Fruit fly (Drosophila melanogaster): Measurements from ENCODE around the gene Cht11.
A peak's percentile ranks its signal among the peaks of the same experiment; 100 is the strongest.

The Cht11 gene

DNA sequence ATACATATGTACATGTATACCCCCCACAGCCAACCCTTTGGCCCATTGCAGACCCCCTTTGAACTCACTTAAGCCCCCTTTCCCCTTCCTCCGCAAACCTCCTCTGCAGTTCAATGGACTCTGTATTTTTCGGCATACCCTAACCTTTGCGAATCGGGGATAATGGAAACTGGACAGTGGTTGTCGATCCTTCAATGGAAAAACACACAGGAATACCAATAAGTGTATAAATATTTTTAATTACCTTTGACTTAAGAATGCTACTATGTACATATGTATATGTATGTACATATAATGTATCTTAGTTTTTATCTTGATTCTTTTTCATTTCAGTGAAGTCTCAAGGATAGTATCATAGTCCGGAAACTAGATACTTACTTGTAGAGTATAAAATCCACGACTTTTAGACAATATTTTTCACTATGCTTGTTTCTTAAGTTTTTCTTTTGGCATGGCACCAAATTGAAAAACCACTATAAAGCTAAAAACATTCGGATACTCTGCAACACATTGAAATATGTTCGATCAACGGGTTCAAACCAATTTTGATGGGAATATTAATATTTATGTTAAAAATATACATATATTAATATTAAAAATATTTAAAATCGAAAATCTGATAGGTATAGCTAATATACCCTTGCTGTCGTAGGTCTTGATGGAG, 7.1 kb upstream of the Cht11 start (continued):
- TF ChIP-seq Optix (GFP tag; IDR thresholded peaks at IDR 0.05) = no peak
- TF ChIP-seq Mad (GFP tag; optimal IDR thresholded peaks at IDR 0.05) = no peak
- peak; percentile 70 for TF ChIP-seq tap (tag; optimal IDR thresholded peaks at IDR 0.05)
- peak; percentile 74 for TF ChIP-seq fd96Cb (tag; optimal IDR thresholded peaks at IDR 0.05)
- TF ChIP-seq disco-r (GFP tag; optimal IDR thresholded peaks at IDR 0.05) = no peak
- TF ChIP-seq tx (GFP tag; optimal IDR thresholded peaks at IDR 0.05) = no peak
- TF ChIP-seq Asciz (GFP tag; optimal IDR thresholded peaks at IDR 0.05) = peak; percentile 73
- peak; percentile 56 for TF ChIP-seq Abd-B (GFP tag; optimal IDR thresholded peaks at IDR 0.05)
- TF ChIP-seq CG14667 (GFP tag; IDR thresholded peaks at IDR 0.05) = peak; percentile 61
- TF ChIP-seq CG33213 (GFP tag; optimal IDR thresholded peaks at IDR 0.05) = no peak
- TF ChIP-seq stc (GFP tag; IDR thresholded peaks at IDR 0.05) = peak; percentile 78
- TF ChIP-seq ssp (GFP tag; IDR thresholded peaks at IDR 0.05) = peak; percentile 60; the same call in 1 of the 2 replicates
- no peak for TF ChIP-seq CG14860 (GFP tag; IDR thresholded peaks at IDR 0.05; ENCODE audit: partially characterized antibody)
- TF ChIP-seq CG33557 (GFP tag; optimal IDR thresholded peaks at IDR 0.05) = no peak
- peak; percentile 28 for TF ChIP-seq CG10274 (GFP tag; optimal IDR thresholded peaks at IDR 0.05)
- no peak for TF ChIP-seq CG42726 (GFP tag; IDR thresholded peaks at IDR 0.05; ENCODE audit: partially characterized antibody)
- TF ChIP-seq ranshi (GFP tag; IDR thresholded peaks at IDR 0.05) = peak; percentile 71
- no peak for TF ChIP-seq CG12744 (GFP tag; optimal IDR thresholded peaks at IDR 0.05)
- no peak for TF ChIP-seq NC2α (GFP tag; optimal IDR thresholded peaks at IDR 0.05)
- TF ChIP-seq en (GFP tag; optimal IDR thresholded peaks at IDR 0.05) = no peak
- TF ChIP-seq dysf (GFP tag; IDR thresholded peaks at IDR 0.05) = peak; percentile 82
- TF ChIP-seq pho (GFP tag; optimal IDR thresholded peaks at IDR 0.05) = no peak
- TF ChIP-seq Dek (tag; optimal IDR thresholded peaks at IDR 0.05) = peak; percentile 76
- no peak for TF ChIP-seq CG8290 (GFP tag; optimal IDR thresholded peaks at IDR 0.05)
- peak in 1 of 2 experiments; percentile 48 for TF ChIP-seq CG8290 (tag; optimal IDR thresholded peaks at IDR 0.05)
- no peak for TF ChIP-seq hth (optimal IDR thresholded peaks at IDR 0.05)
- peak; percentile 49; the same call in 1 of the 2 replicates for TF ChIP-seq E2f2 (GFP tag; IDR thresholded peaks at IDR 0.05)
- TF ChIP-seq CG31224 (GFP tag; IDR thresholded peaks at IDR 0.05) = peak; percentile 58
- TF ChIP-seq Sox100B (GFP tag; optimal IDR thresholded peaks at IDR 0.05) = peak; percentile 71
- peak; percentile 80 for TF ChIP-seq nmo (GFP tag; optimal IDR thresholded peaks at IDR 0.05)
- TF ChIP-seq CG8388 (GFP tag; optimal IDR thresholded peaks at IDR 0.05) = peak; percentile 63
- TF ChIP-seq Nf-YB (GFP tag; optimal IDR thresholded peaks at IDR 0.05) = peak; percentile 45
- no peak for TF ChIP-seq crc (GFP tag; optimal IDR thresholded peaks at IDR 0.05)
- TF ChIP-seq Ets65A (GFP tag) = peak; percentile 35
- TF ChIP-seq Hmx (GFP tag; optimal IDR thresholded peaks at IDR 0.05) = no peak
- TF ChIP-seq so (GFP tag; IDR thresholded peaks at IDR 0.05) = 0 out of 3 replicates have a peak, but pooled peaks have one; percentile 53
- no peak for TF ChIP-seq Hand (GFP tag; optimal IDR thresholded peaks at IDR 0.05)
- peak; percentile 8 for TF ChIP-seq trh (GFP tag; optimal IDR thresholded peaks at IDR 0.05)
- peak; percentile 69 for TF ChIP-seq CG4730 (GFP tag; IDR thresholded peaks at IDR 0.05)
- TF ChIP-seq E2f1 (GFP tag; IDR thresholded peaks at IDR 0.05) = peak; percentile 59; the same call in 1 of the 2 replicates
- TF ChIP-seq Ada2b (GFP tag; IDR thresholded peaks at IDR 0.05) = peak; percentile 75
